Fruit fly (Drosophila melanogaster): ENCODE data around the gene Toll-6.

dm6 chr3L:15286948-15287347 lies 49.5 kb upstream of the Toll-6 start:
- TF ChIP-seq CG8478 (optimal IDR thresholded peaks at IDR 0.05) (no peak), CTCF (optimal IDR thresholded peaks at IDR 0.05) (peak in 1 of 2 experiments; percentile 62)
